Worm (Caenorhabditis elegans): ENCODE results near the gene fbxa-72.

- TF ChIP-seq unc-62 (GFP tag; optimal IDR thresholded peaks at IDR 0.05 in 1 of 2): no peak
- TF ChIP-seq unc-62 (tag; optimal IDR thresholded peaks at IDR 0.05): no peak
- no peak for TF ChIP-seq mes-2 (tag; optimal IDR thresholded peaks at IDR 0.05; ENCODE audit: poor library complexity, severe bottlenecking)
- TF ChIP-seq ceh-28 (tag; optimal IDR thresholded peaks at IDR 0.05): no peak
- TF ChIP-seq ztf-11 (tag; optimal IDR thresholded peaks at IDR 0.05): no peak
- no peak for TF ChIP-seq pqm-1 (tag; optimal IDR thresholded peaks at IDR 0.05)
- no peak for TF ChIP-seq fkh-10 (GFP tag; optimal IDR thresholded peaks at IDR 0.05)
- no peak for TF ChIP-seq nhr-76 (tag; optimal IDR thresholded peaks at IDR 0.05)
- no peak for TF ChIP-seq T26A8.4 (GFP tag; IDR thresholded peaks at IDR 0.05)
- no peak for TF ChIP-seq lin-15B (tag; optimal IDR thresholded peaks at IDR 0.05)
- no peak for TF ChIP-seq zag-1 (tag; optimal IDR thresholded peaks at IDR 0.05)
- no peak for TF ChIP-seq daf-8 (GFP tag; IDR thresholded peaks at IDR 0.05)
These were observed 5.5 kb upstream of the fbxa-72 start, which contains the start of gene srx-23 for ce11 chrV:682031-682430.
